Worm (Caenorhabditis elegans) whole organism, L1 larva: ENCODE measurements around the gene Y53G8AL.4.

Experiments used
- C04F5.9 ChIP-seq: sonication (generic microtip); optimal IDR thresholded peaks from 2 replicates; lab custom pipeline; 2016; ENCODE audit warnings: missing genetic modification characterization, missing compliant biosample characterization
- C34B4.2 ChIP-seq: sonication (generic microtip); optimal IDR thresholded peaks from 2 replicates; lab custom pipeline; 2017; ENCODE audit warnings: mild to moderate bottlenecking, missing genetic modification characterization, missing compliant biosample characterization
- F16B12.6 ChIP-seq: fragments of 150-350 bp; optimal IDR thresholded peaks from 2 replicates; lab custom pipeline; 2014; ENCODE audit warnings: missing biosample characterization, missing genetic modification characterization
- Y116A8C.19 ChIP-seq: sonication (generic microtip); optimal IDR thresholded peaks from 2 replicates; lab custom pipeline; 2016; ENCODE audit warnings: missing compliant biosample characterization, missing genetic modification characterization, borderline replicate concordance
- aha-1 ChIP-seq: fragments of 150-350 bp; optimal IDR thresholded peaks from 2 replicates; lab custom pipeline; 2014; ENCODE audit warnings: missing biosample characterization, missing genetic modification characterization
- alr-1 ChIP-seq: fragments of 200-800 bp; sonication (Bioruptor generic); optimal IDR thresholded peaks from 2 replicates; lab custom pipeline; 2018; ENCODE audit warnings: borderline replicate concordance, mild to moderate bottlenecking, missing genetic modification characterization, missing compliant biosample characterization
- ceh-63 ChIP-seq: fragments of 200-800 bp; sonication (Bioruptor generic); optimal IDR thresholded peaks from 2 replicates; lab custom pipeline; 2018; ENCODE audit warnings: mild to moderate bottlenecking, missing genetic modification characterization, missing compliant biosample characterization
- ceh-8 ChIP-seq: fragments of 200-800 bp; sonication (Bioruptor generic); optimal IDR thresholded peaks from 2 replicates; lab custom pipeline; 2018; ENCODE audit warnings: mild to moderate bottlenecking, missing genetic modification characterization, moderate library complexity, missing compliant biosample characterization
- ceh-82 ChIP-seq, 3 experiments: fragments of 150-350 bp in 1 of 3; sonication (generic microtip) in 2 of 3; optimal IDR thresholded peaks; 2 replicates each; lab custom pipeline; 2014 to 2017; ENCODE audit warnings: missing biosample characterization in 3 of 3, missing genetic modification characterization in 3 of 3
- ceh-88 ChIP-seq: fragments of 200-800 bp; sonication (Bioruptor generic); IDR thresholded peaks from 2 replicates; pipeline ENCODE4 v1.3.6; 2022; ENCODE audit warnings: missing genetic modification characterization, missing compliant biosample characterization
- ceh-90 ChIP-seq: sonication (generic microtip); optimal IDR thresholded peaks from 2 replicates; lab custom pipeline; 2016; ENCODE audit warnings: missing genetic modification characterization, missing compliant biosample characterization
- dsc-1 ChIP-seq: sonication (generic microtip); optimal IDR thresholded peaks from 2 replicates; lab custom pipeline; 2016; ENCODE audit warnings: mild to moderate bottlenecking, missing genetic modification characterization, missing compliant biosample characterization
- elt-2 ChIP-seq: sonication (generic microtip); optimal IDR thresholded peaks from 2 replicates; lab custom pipeline; 2016; ENCODE audit warnings: missing genetic modification characterization, mild to moderate bottlenecking, inconsistent platforms, missing compliant biosample characterization, missing genetic modification reagents
- grh-1 ChIP-seq: fragments of 200-800 bp; sonication (Bioruptor generic); IDR thresholded peaks from 2 replicates; pipeline ENCODE4 v1.3.6; 2022; ENCODE audit warnings: missing genetic modification reagents, missing genetic modification characterization, missing compliant biosample characterization
- hlh-17 ChIP-seq: fragments of 200-800 bp; sonication (Bioruptor generic); optimal IDR thresholded peaks from 2 replicates; lab custom pipeline; 2018; ENCODE audit warnings: missing genetic modification characterization, mild to moderate bottlenecking, missing compliant biosample characterization, moderate library complexity, borderline replicate concordance
- hlh-4 ChIP-seq: sonication (generic microtip); optimal IDR thresholded peaks from 2 replicates; lab custom pipeline; 2016; ENCODE audit warnings: mild to moderate bottlenecking, missing genetic modification characterization, missing compliant biosample characterization
- hpl-2 ChIP-seq: fragments of 150-350 bp; optimal IDR thresholded peaks from 2 replicates; lab custom pipeline; 2014; ENCODE audit warnings: missing biosample characterization, missing genetic modification reagents, missing genetic modification characterization
- isw-1 ChIP-seq: fragments of 200-800 bp; sonication (Bioruptor generic); IDR thresholded peaks from 2 replicates; pipeline ENCODE4 v1.3.6; 2022; ENCODE audit warnings: missing genetic modification characterization, missing compliant biosample characterization
- lin-15B ChIP-seq: fragments of 150-350 bp; sonication (generic microtip); optimal IDR thresholded peaks from 3 replicates; lab custom pipeline; 2014; ENCODE audit warnings: missing biosample characterization, missing genetic modification characterization
- lin-35 ChIP-seq, 2 experiments: fragments of 150-350 bp; optimal IDR thresholded peaks; 2 replicates each; lab custom pipeline; 2014; ENCODE audit warnings: missing biosample characterization in 2 of 2, missing genetic modification characterization in 2 of 2, missing genetic modification reagents in 2 of 2
- lir-3 ChIP-seq: sonication (generic microtip); optimal IDR thresholded peaks from 2 replicates; lab custom pipeline; 2016; ENCODE audit warnings: mild to moderate bottlenecking, missing genetic modification characterization, moderate library complexity, missing compliant biosample characterization; ENCODE audit not compliant: poor library complexity
- mef-2 ChIP-seq: fragments of 150-350 bp; optimal IDR thresholded peaks from 2 replicates; lab custom pipeline; 2014; ENCODE audit warnings: missing biosample characterization, missing genetic modification characterization
- nhr-237 ChIP-seq: fragments of 150-350 bp; optimal IDR thresholded peaks from 2 replicates; lab custom pipeline; 2014; ENCODE audit warnings: missing biosample characterization, missing genetic modification characterization
- nhr-28 ChIP-seq: fragments of 150-350 bp; optimal IDR thresholded peaks from 2 replicates; lab custom pipeline; 2014; ENCODE audit warnings: missing biosample characterization, missing genetic modification characterization
- nhr-47 ChIP-seq: sonication (generic microtip); optimal IDR thresholded peaks from 2 replicates; lab custom pipeline; 2016; ENCODE audit warnings: mild to moderate bottlenecking, missing genetic modification characterization, moderate library complexity, missing compliant biosample characterization
- nhr-71 ChIP-seq: sonication (generic microtip); optimal IDR thresholded peaks from 2 replicates; lab custom pipeline; 2016; ENCODE audit warnings: mild to moderate bottlenecking, missing genetic modification characterization, moderate library complexity, missing compliant biosample characterization
- nhr-76 ChIP-seq: sonication (generic microtip); optimal IDR thresholded peaks from 2 replicates; lab custom pipeline; 2017; ENCODE audit warnings: missing biosample characterization, missing genetic modification characterization
- nhr-90 ChIP-seq: sonication (generic microtip); optimal IDR thresholded peaks from 2 replicates; lab custom pipeline; 2016; ENCODE audit warnings: mild to moderate bottlenecking, missing genetic modification characterization, missing compliant biosample characterization; ENCODE audit not compliant: poor library complexity
- rnt-1 ChIP-seq: sonication (generic microtip); optimal IDR thresholded peaks from 2 replicates; lab custom pipeline; 2016; ENCODE audit warnings: mild to moderate bottlenecking, missing genetic modification characterization, moderate library complexity, missing compliant biosample characterization
- snpc-4 ChIP-seq: fragments of 150-350 bp; optimal IDR thresholded peaks from 2 replicates; lab custom pipeline; 2014; ENCODE audit warnings: missing biosample characterization, missing genetic modification characterization
- sptf-1 ChIP-seq: fragments of 150-350 bp; optimal IDR thresholded peaks from 2 replicates; lab custom pipeline; 2014; ENCODE audit warnings: missing biosample characterization, missing genetic modification characterization
- swsn-7 ChIP-seq: sonication (generic microtip); optimal IDR thresholded peaks from 2 replicates; lab custom pipeline; 2016; ENCODE audit warnings: missing genetic modification characterization, missing compliant biosample characterization
- tlp-1 ChIP-seq: fragments of 150-350 bp; optimal IDR thresholded peaks from 2 replicates; lab custom pipeline; 2014; ENCODE audit warnings: missing biosample characterization, missing genetic modification characterization
- unc-130 ChIP-seq: fragments of 150-350 bp; optimal IDR thresholded peaks from 2 replicates; lab custom pipeline; 2017; ENCODE audit warnings: missing biosample characterization, missing genetic modification characterization, inconsistent platforms
- unc-62 ChIP-seq: fragments of 150-350 bp; optimal IDR thresholded peaks from 2 replicates; lab custom pipeline; 2014; ENCODE audit warnings: missing biosample characterization, missing genetic modification reagents, missing genetic modification characterization
- unc-98 ChIP-seq: fragments of 200-800 bp; sonication (Bioruptor generic); IDR thresholded peaks from 2 replicates; pipeline ENCODE4 v1.3.6; 2022; ENCODE audit warnings: missing genetic modification characterization, missing compliant biosample characterization
- zag-1 ChIP-seq: fragments of 150-350 bp; optimal IDR thresholded peaks from 2 replicates; lab custom pipeline; 2014; ENCODE audit warnings: missing biosample characterization, missing genetic modification characterization
- ztf-4 ChIP-seq: fragments of 150-350 bp; optimal IDR thresholded peaks from 2 replicates; lab custom pipeline; 2014; ENCODE audit warnings: missing biosample characterization, missing genetic modification characterization

Y53G8AL.4 gene

ce11 chrIII:3248307-3249037 is 2.0 kb downstream of the Y53G8AL.4 start, which contains the start of gene nduf-9 (continued):
- peak; percentile 17; the same call in 1 of the 2 replicates for TF ChIP-seq isw-1 (GFP tag; lab: Robert Waterston, UW)
- TF ChIP-seq lin-15B (tag; lab: Kevin White, UChicago): no peak
- TF ChIP-seq nhr-76: no peak
- no peak for TF ChIP-seq nhr-90 (tag; lab: Kevin White, UChicago)
- no peak for TF ChIP-seq ceh-63
- TF ChIP-seq ceh-8 (GFP tag; lab: Kevin White, UChicago): no peak
- peak; percentile 59 to 72 for TF ChIP-seq lin-35 (GFP tag; optimal IDR thresholded peaks at IDR 0.05; lab: Kevin White, UChicago)
- TF ChIP-seq unc-130 (tag; lab: Kevin White, UChicago): peak; percentile 70
- no peak for TF ChIP-seq ztf-4
- peak; percentile 5 for TF ChIP-seq C04F5.9
- no peak for TF ChIP-seq unc-98 (GFP tag; lab: Robert Waterston, UW)
- TF ChIP-seq tlp-1: no peak
- no peak for TF ChIP-seq nhr-28
- TF ChIP-seq rnt-1 (tag; lab: Kevin White, UChicago): no peak
- TF ChIP-seq F16B12.6: peak; percentile 96
- no peak for TF ChIP-seq zag-1 (tag; lab: Kevin White, UChicago)

ce11 chrIII:3242379-3242778 is 8.1 kb downstream of the Y53G8AL.4 start:
- no peak for TF ChIP-seq ztf-4
- TF ChIP-seq lir-3: no peak
- TF ChIP-seq aha-1 (tag; lab: Kevin White, UChicago): no peak
- TF ChIP-seq elt-2: no peak
- TF ChIP-seq nhr-237 (tag; lab: Kevin White, UChicago): no peak
- TF ChIP-seq grh-1 (GFP tag; lab: Robert Waterston, UW): no peak

ce11 chrIII:3241943-3242342 is 8.5 kb downstream of the Y53G8AL.4 start:
- TF ChIP-seq Y116A8C.19 (tag; lab: Kevin White, UChicago) (no peak), unc-62 (GFP tag; lab: Kevin White, UChicago) (no peak), ceh-82 (tag; optimal IDR thresholded peaks at IDR 0.05; lab: Kevin White, UChicago) (no peak), sptf-1 (tag; lab: Kevin White, UChicago) (no peak), ceh-88 (GFP tag; lab: Robert Waterston, UW) (no peak), tlp-1 (no peak)

ce11 chrIII:3241361-3241760 is 9.1 kb downstream of the Y53G8AL.4 start:
- no peak for TF ChIP-seq sptf-1 (tag; lab: Kevin White, UChicago)
- no peak for TF ChIP-seq lir-3
- TF ChIP-seq tlp-1: no peak
- no peak for TF ChIP-seq F16B12.6
- TF ChIP-seq C34B4.2 (tag; lab: Kevin White, UChicago): no peak
- TF ChIP-seq, all 84 proteins: peak for 0

- no peak for TF ChIP-seq swsn-7
- no peak for TF ChIP-seq ceh-8 (GFP tag; lab: Kevin White, UChicago)
- no peak for TF ChIP-seq hlh-17 (GFP tag; lab: Kevin White, UChicago)
- no peak for TF ChIP-seq nhr-71 (tag; lab: Kevin White, UChicago)
- no peak for TF ChIP-seq alr-1 (tag; lab: Kevin White, UChicago)
- no peak for TF ChIP-seq mef-2 (tag; lab: Kevin White, UChicago)
- no peak for TF ChIP-seq ceh-90
- TF ChIP-seq snpc-4 (tag; lab: Kevin White, UChicago): no peak
- TF ChIP-seq hlh-4 (tag; lab: Kevin White, UChicago): no peak
- TF ChIP-seq dsc-1 (tag; lab: Kevin White, UChicago): no peak
- no peak for TF ChIP-seq F16B12.6
- TF ChIP-seq ceh-82 (tag; optimal IDR thresholded peaks at IDR 0.05; lab: Kevin White, UChicago): no peak
- TF ChIP-seq hpl-2 (GFP tag; lab: Kevin White, UChicago): no peak
- TF ChIP-seq nhr-47 (tag; lab: Kevin White, UChicago): no peak
- no peak for TF ChIP-seq elt-2
Observed at ce11 chrIII:3240893-3241292, 9.6 kb downstream of the Y53G8AL.4 start.
